Worm (Caenorhabditis elegans): ENCODE results near the gene K07G6.1.

- no peak for TF ChIP-seq T20F7.1 (GFP tag; optimal IDR thresholded peaks at IDR 0.05)
- no peak for TF ChIP-seq hlh-30 (tag; optimal IDR thresholded peaks at IDR 0.05; ENCODE audit: insufficient read depth)
- TF ChIP-seq pha-4 (GFP tag; IDR thresholded peaks at IDR 0.05): no peak
- TF ChIP-seq pha-4 (tag; optimal IDR thresholded peaks at IDR 0.05): no peak
- TF ChIP-seq nhr-77 (tag; optimal IDR thresholded peaks at IDR 0.05): no peak
- TF ChIP-seq nhr-48 (tag; optimal IDR thresholded peaks at IDR 0.05): no peak
- no peak for TF ChIP-seq unc-39 (tag; optimal IDR thresholded peaks at IDR 0.05)
- no peak for TF ChIP-seq mdt-29 (GFP tag; IDR thresholded peaks at IDR 0.05)
- no peak for TF ChIP-seq lin-13 (GFP tag; optimal IDR thresholded peaks at IDR 0.05)
- no peak for TF ChIP-seq jun-1 (tag; optimal IDR thresholded peaks at IDR 0.05)
Measured at ce11 chrII:1694530-1694929, 46.8 kb upstream of the K07G6.1 start, which contains the start of gene fbxc-26.

All from whole organism, L4 larva.